Worm (Caenorhabditis elegans) whole organism, midembryonic: ENCODE measurements around the gene C18B12.4.

Experiments used
- T22C8.4 ChIP-seq: fragments of 200-800 bp; sonication (Bioruptor generic); IDR thresholded peaks from 2 replicates; pipeline ENCODE4 v1.3.6; 2022; ENCODE audit warnings: missing genetic modification characterization, missing compliant biosample characterization
- cog-1 ChIP-seq: sonication (generic microtip); optimal IDR thresholded peaks from 2 replicates; lab custom pipeline; 2016; ENCODE audit warnings: missing genetic modification characterization, missing compliant biosample characterization
- flt-1 ChIP-seq: fragments of 200-800 bp; sonication (Bioruptor generic); IDR thresholded peaks from 2 replicates; pipeline ENCODE4 v1.3.6; 2022; ENCODE audit warnings: missing genetic modification characterization, missing compliant biosample characterization
- klf-2 ChIP-seq: fragments of 200-800 bp; sonication (Bioruptor generic); conservative IDR thresholded peaks from 2 replicates; pipeline ENCODE4 v1.3.6; 2022; ENCODE audit warnings: missing genetic modification reagents, missing genetic modification characterization, missing compliant biosample characterization
- med-1 ChIP-seq: sonication (generic microtip); optimal IDR thresholded peaks from 2 replicates; lab custom pipeline; 2017; ENCODE audit warnings: missing genetic modification characterization, mild to moderate bottlenecking, missing compliant biosample characterization, antibody characterized with exemption, missing genetic modification reagents; ENCODE audit not compliant: insufficient read depth
- ref-1 ChIP-seq: fragments of 200-800 bp; sonication (Bioruptor generic); conservative IDR thresholded peaks from 2 replicates; pipeline ENCODE4 v1.3.6; 2022; ENCODE audit warnings: missing genetic modification reagents, missing genetic modification characterization, missing compliant biosample characterization
- tab-1 ChIP-seq: fragments of 200-800 bp; sonication (Bioruptor generic); IDR thresholded peaks from 2 replicates; pipeline ENCODE4 v1.3.6; 2022; ENCODE audit warnings: missing genetic modification characterization, missing compliant biosample characterization
- ztf-23 ChIP-seq: fragments of 200-800 bp; sonication (Bioruptor generic); IDR thresholded peaks from 2 replicates; pipeline ENCODE4 v1.3.6; 2022; ENCODE audit warnings: missing genetic modification reagents, missing genetic modification characterization, missing compliant biosample characterization
- ztf-29 ChIP-seq: fragments of 200-800 bp; sonication (Bioruptor generic); IDR thresholded peaks from 2 replicates; pipeline ENCODE4 v1.3.6; 2022; ENCODE audit warnings: missing genetic modification reagents, missing genetic modification characterization, missing compliant biosample characterization

The C18B12.4 gene

ce11 chrX:15076042-15076565 lies 35.7 kb upstream of the C18B12.4 start, which contains the start of the genes H40L08.3 and H40L08.9:
Gene H40L08.3, minus strand, starts transcription at chrX:15076092.
Gene H40L08.9, minus strand, starts transcription at chrX:15076480.
- TF ChIP-seq ztf-23 (GFP tag; lab: Robert Waterston, UW): no peak
- TF ChIP-seq tab-1 (GFP tag; lab: Robert Waterston, UW): no peak
- TF ChIP-seq ref-1: no peak
- no peak for TF ChIP-seq flt-1 (GFP tag; lab: Robert Waterston, UW)

- TF ChIP-seq klf-2 (no peak), T22C8.4 (GFP tag; lab: Robert Waterston, UW) (no peak), tab-1 (GFP tag; lab: Robert Waterston, UW) (no peak), med-1 (GFP tag; lab: Kevin White, UChicago) (no peak), ztf-29 (GFP tag; lab: Robert Waterston, UW) (no peak), ztf-23 (GFP tag; lab: Robert Waterston, UW) (no peak), ref-1 (no peak), cog-1 (tag; lab: Kevin White, UChicago) (no peak), flt-1 (GFP tag; lab: Robert Waterston, UW) (no peak)
Measured at ce11 chrX:15075170-15075569, 34.8 kb upstream of the C18B12.4 start.

ce11 chrX:15073479-15073878 lies 33.1 kb upstream of the C18B12.4 start:
- TF ChIP-seq flt-1 (GFP tag; lab: Robert Waterston, UW) (no peak), ztf-23 (GFP tag; lab: Robert Waterston, UW) (no peak), ref-1 (no peak), klf-2 (no peak), tab-1 (GFP tag; lab: Robert Waterston, UW) (no peak), med-1 (GFP tag; lab: Kevin White, UChicago) (no peak), cog-1 (tag; lab: Kevin White, UChicago) (no peak), T22C8.4 (GFP tag; lab: Robert Waterston, UW) (no peak), ztf-29 (GFP tag; lab: Robert Waterston, UW) (no peak)

- TF ChIP-seq flt-1 (GFP tag; lab: Robert Waterston, UW) (no peak), klf-2 (no peak), med-1 (GFP tag; lab: Kevin White, UChicago) (no peak), ref-1 (no peak), cog-1 (tag; lab: Kevin White, UChicago) (no peak), ztf-23 (GFP tag; lab: Robert Waterston, UW) (no peak), tab-1 (GFP tag; lab: Robert Waterston, UW) (no peak), T22C8.4 (GFP tag; lab: Robert Waterston, UW) (no peak), ztf-29 (GFP tag; lab: Robert Waterston, UW) (no peak)
Measured at ce11 chrX:15072877-15073276, 32.5 kb upstream of the C18B12.4 start.

ce11 chrX:15070137-15070536 lies 29.7 kb upstream of the C18B12.4 start:
- TF ChIP-seq med-1 (GFP tag; lab: Kevin White, UChicago) (no peak), klf-2 (no peak), T22C8.4 (GFP tag; lab: Robert Waterston, UW) (no peak)

- TF ChIP-seq klf-2 (no peak), flt-1 (GFP tag; lab: Robert Waterston, UW) (no peak), ztf-23 (GFP tag; lab: Robert Waterston, UW) (no peak), med-1 (GFP tag; lab: Kevin White, UChicago) (no peak), ztf-29 (GFP tag; lab: Robert Waterston, UW) (no peak), T22C8.4 (GFP tag; lab: Robert Waterston, UW) (no peak), cog-1 (tag; lab: Kevin White, UChicago) (no peak), tab-1 (GFP tag; lab: Robert Waterston, UW) (no peak), ref-1 (no peak)
Measured at ce11 chrX:15069242-15069641, 28.8 kb upstream of the C18B12.4 start, which contains the start of gene mam-6. Gene mam-6, minus strand, starts transcription at chrX:15069342.

- TF ChIP-seq klf-2: no peak
- TF ChIP-seq ztf-23 (GFP tag; lab: Robert Waterston, UW): no peak
- no peak for TF ChIP-seq cog-1 (tag; lab: Kevin White, UChicago)
- no peak for TF ChIP-seq med-1 (GFP tag; lab: Kevin White, UChicago)
- no peak for TF ChIP-seq ref-1
- TF ChIP-seq ztf-29 (GFP tag; lab: Robert Waterston, UW): no peak
- no peak for TF ChIP-seq flt-1 (GFP tag; lab: Robert Waterston, UW)
- TF ChIP-seq T22C8.4 (GFP tag; lab: Robert Waterston, UW): no peak
Measured at ce11 chrX:15060303-15060702, 19.9 kb upstream of the C18B12.4 start, which contains the start of gene fbxa-96. Gene fbxa-96, minus strand, starts transcription at chrX:15060403.

- no peak for TF ChIP-seq med-1 (GFP tag; lab: Kevin White, UChicago)
- TF ChIP-seq ref-1: no peak
- no peak for TF ChIP-seq tab-1 (GFP tag; lab: Robert Waterston, UW)
- TF ChIP-seq T22C8.4 (GFP tag; lab: Robert Waterston, UW): no peak
Measured at ce11 chrX:15057900-15058299, 17.5 kb upstream of the C18B12.4 start.

ce11 chrX:15056737-15057136 lies 16.3 kb upstream of the C18B12.4 start, which contains the start of gene H03G16.5:
Gene H03G16.5, minus strand, starts transcription at chrX:15056837.
- no peak for TF ChIP-seq med-1 (GFP tag; lab: Kevin White, UChicago)
- TF ChIP-seq T22C8.4 (GFP tag; lab: Robert Waterston, UW): no peak
- TF ChIP-seq cog-1 (tag; lab: Kevin White, UChicago): no peak
- no peak for TF ChIP-seq klf-2
- TF ChIP-seq tab-1 (GFP tag; lab: Robert Waterston, UW): no peak
- no peak for TF ChIP-seq ref-1
- TF ChIP-seq flt-1 (GFP tag; lab: Robert Waterston, UW): no peak
- TF ChIP-seq ztf-29 (GFP tag; lab: Robert Waterston, UW): no peak
- TF ChIP-seq ztf-23 (GFP tag; lab: Robert Waterston, UW): no peak

ce11 chrX:15055914-15056313 lies 15.5 kb upstream of the C18B12.4 start, which contains the start of gene H03G16.7:
Gene H03G16.7, minus strand, starts transcription at chrX:15056014.
- no peak for TF ChIP-seq ztf-23 (GFP tag; lab: Robert Waterston, UW)
